Worm (Caenorhabditis elegans): ENCODE data around the gene thoc-2.

Gene thoc-2

ce11 chrIII:6359171-6359854, 8.5 kb upstream of the thoc-2 start:
- TF ChIP-seq ztf-11 (tag; optimal IDR thresholded peaks at IDR 0.05) (no peak), dmd-4 (tag; optimal IDR thresholded peaks at IDR 0.05) (no peak), sma-3 (GFP tag; optimal IDR thresholded peaks at IDR 0.05) (peak; percentile 2), C34F6.9 (tag; optimal IDR thresholded peaks at IDR 0.05) (no peak), gmeb-1 (tag; optimal IDR thresholded peaks at IDR 0.05) (no peak), nhr-21 (tag; optimal IDR thresholded peaks at IDR 0.05) (peak; percentile 19), nhr-25 (tag; optimal IDR thresholded peaks at IDR 0.05) (no peak), nhr-23 (tag; optimal IDR thresholded peaks at IDR 0.05) (no peak), blmp-1 (tag; optimal IDR thresholded peaks at IDR 0.05; ENCODE audit: insufficient read depth) (peak; percentile 86), aly-2 (tag; optimal IDR thresholded peaks at IDR 0.05) (no peak), ZK546.5 (tag; optimal IDR thresholded peaks at IDR 0.05) (no peak), F13H6.1 (tag; optimal IDR thresholded peaks at IDR 0.05) (no peak), lin-39 (tag; optimal IDR thresholded peaks at IDR 0.05) (no peak), lsy-2 (tag; optimal IDR thresholded peaks at IDR 0.05) (peak in 1 of 2 experiments; percentile 22), ama-1 (optimal IDR thresholded peaks at IDR 0.05) (peak; percentile 14), fos-1 (tag; optimal IDR thresholded peaks at IDR 0.05) (peak; percentile 43), sem-4 (tag; optimal IDR thresholded peaks at IDR 0.05) (no peak), sma-9 (GFP tag; optimal IDR thresholded peaks at IDR 0.05) (peak; percentile 33), sma-9 (tag; optimal IDR thresholded peaks at IDR 0.05) (no peak), nhr-129 (tag; optimal IDR thresholded peaks at IDR 0.05) (peak; percentile 76), elt-1 (tag; optimal IDR thresholded peaks at IDR 0.05) (no peak), Y55F3AM.14 (GFP tag; optimal IDR thresholded peaks at IDR 0.05) (no peak), egl-27 (tag; optimal IDR thresholded peaks at IDR 0.05) (peak; percentile 27), R02D3.7 (tag; optimal IDR thresholded peaks at IDR 0.05) (no peak), lin-13 (GFP tag; optimal IDR thresholded peaks at IDR 0.05) (no peak)

ce11 chrIII:6360114-6360513, 7.7 kb upstream of the thoc-2 start:
- TF ChIP-seq lsy-2 (tag; optimal IDR thresholded peaks at IDR 0.05) (peak in 1 of 2 experiments; percentile 23), nhr-129 (tag; optimal IDR thresholded peaks at IDR 0.05) (peak; percentile 74), unc-55 (GFP tag; optimal IDR thresholded peaks at IDR 0.05) (no peak), ceh-16 (tag; optimal IDR thresholded peaks at IDR 0.05) (no peak), nhr-25 (tag; optimal IDR thresholded peaks at IDR 0.05) (peak; percentile 34), Y55F3AM.14 (GFP tag; optimal IDR thresholded peaks at IDR 0.05) (no peak), elt-3 (tag; optimal IDR thresholded peaks at IDR 0.05) (no peak), F13H6.1 (tag; optimal IDR thresholded peaks at IDR 0.05) (peak; percentile 30), C34F6.9 (tag; optimal IDR thresholded peaks at IDR 0.05) (peak; percentile 47), nhr-6 (tag; optimal IDR thresholded peaks at IDR 0.05) (no peak), blmp-1 (tag; optimal IDR thresholded peaks at IDR 0.05; ENCODE audit: insufficient read depth) (peak; percentile 31), mab-5 (tag; optimal IDR thresholded peaks at IDR 0.05) (peak; percentile 8), gmeb-1 (tag; optimal IDR thresholded peaks at IDR 0.05) (no peak), sem-4 (tag; optimal IDR thresholded peaks at IDR 0.05) (peak; percentile 50), mdl-1 (tag; optimal IDR thresholded peaks at IDR 0.05) (peak in 1 of 2 experiments; percentile 1), unc-39 (tag; optimal IDR thresholded peaks at IDR 0.05) (no peak), sma-9 (GFP tag; optimal IDR thresholded peaks at IDR 0.05) (peak; percentile 83), sma-9 (tag; optimal IDR thresholded peaks at IDR 0.05) (no peak)

- TF ChIP-seq sma-3 (GFP tag; optimal IDR thresholded peaks at IDR 0.05) (peak; percentile 16), nhr-10 (tag; optimal IDR thresholded peaks at IDR 0.05) (no peak), lin-13 (GFP tag; optimal IDR thresholded peaks at IDR 0.05) (no peak), egl-27 (tag; optimal IDR thresholded peaks at IDR 0.05) (peak; percentile 24), nhr-21 (tag; optimal IDR thresholded peaks at IDR 0.05) (peak; percentile 41), lsy-2 (tag; optimal IDR thresholded peaks at IDR 0.05) (peak in 1 of 2 experiments; percentile 35), blmp-1 (tag; optimal IDR thresholded peaks at IDR 0.05; ENCODE audit: insufficient read depth) (peak; percentile 89), mbf-1 (tag; optimal IDR thresholded peaks at IDR 0.05) (no peak), sma-9 (GFP tag; optimal IDR thresholded peaks at IDR 0.05) (peak; percentile 73), sma-9 (tag; optimal IDR thresholded peaks at IDR 0.05) (no peak), mab-5 (tag; optimal IDR thresholded peaks at IDR 0.05) (no peak), C34F6.9 (tag; optimal IDR thresholded peaks at IDR 0.05) (no peak), mdl-1 (tag; optimal IDR thresholded peaks at IDR 0.05) (peak in 1 of 2 experiments; percentile 24), nhr-25 (tag; optimal IDR thresholded peaks at IDR 0.05) (peak; percentile 42), unc-62 (GFP tag; optimal IDR thresholded peaks at IDR 0.05) (no peak), gmeb-1 (tag; optimal IDR thresholded peaks at IDR 0.05) (no peak), nhr-12 (tag; optimal IDR thresholded peaks at IDR 0.05) (no peak), nhr-129 (tag; optimal IDR thresholded peaks at IDR 0.05) (peak; percentile 73), sem-4 (tag; optimal IDR thresholded peaks at IDR 0.05) (no peak)
Observed at ce11 chrIII:6360825-6361224, 7.0 kb upstream of the thoc-2 start.
